Worm (Caenorhabditis elegans): Measurements from ENCODE around the gene nhr-118.

DNA sequence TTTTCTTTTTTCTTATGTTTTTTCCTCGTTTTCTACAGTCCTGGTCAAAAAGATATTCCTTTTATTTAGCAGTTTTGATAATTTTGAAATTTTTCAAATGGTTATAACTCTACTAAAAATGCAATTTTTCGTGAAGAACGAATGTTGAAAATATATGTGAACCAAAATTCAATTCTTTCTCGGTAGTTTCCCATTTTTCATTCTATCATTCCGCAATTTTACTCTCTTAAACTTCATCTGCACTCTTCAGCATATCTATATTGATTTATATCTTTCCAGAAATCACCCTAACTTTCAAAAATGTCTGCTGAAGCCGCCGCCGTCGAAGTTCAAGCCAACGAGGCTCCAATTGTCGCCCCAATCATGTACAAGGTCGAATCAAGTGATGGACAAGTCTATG, 14.5 kb downstream of the nhr-118 start, which contains the start of gene skr-7:
- TF ChIP-seq nhr-12 (tag; optimal IDR thresholded peaks at IDR 0.05) (no peak), cnd-1 (tag; optimal IDR thresholded peaks at IDR 0.05) (no peak), unc-39 (tag; optimal IDR thresholded peaks at IDR 0.05) (no peak), lin-13 (tag; optimal IDR thresholded peaks at IDR 0.05) (no peak), snpc-4 (tag; optimal IDR thresholded peaks at IDR 0.05) (no peak), unc-62 (GFP tag; optimal IDR thresholded peaks at IDR 0.05) (no peak), blmp-1 (tag; optimal IDR thresholded peaks at IDR 0.05) (no peak), ztf-11 (tag; optimal IDR thresholded peaks at IDR 0.05) (no peak), nhr-28 (tag; optimal IDR thresholded peaks at IDR 0.05) (no peak), elt-3 (tag; optimal IDR thresholded peaks at IDR 0.05) (no peak), elt-1 (tag; optimal IDR thresholded peaks at IDR 0.05; ENCODE audit: borderline replicate concordance, insufficient read depth) (no peak)

Measured in whole organism, mixed stage, embryonic.